Worm (Caenorhabditis elegans) whole organism, early embryonic: ENCODE measurements around the gene C45B2.3.

Source experiments
- ama-1 ChIP-seq: fragments of 150-350 bp; optimal IDR thresholded peaks from 2 replicates; lab custom pipeline; 2014
- tra-4 ChIP-seq: sonication (generic microtip); optimal IDR thresholded peaks from 2 replicates; lab custom pipeline; 2017; ENCODE audit warnings: missing genetic modification characterization, missing compliant biosample characterization

ce11 chrX:6085824-6086223, 3.1 kb downstream of the C45B2.3 start, which contains the start of gene C45B2.1:
- TF ChIP-seq tra-4 (tag; lab: Kevin White, UChicago) (no peak), ama-1 (no peak)
